Worm (Caenorhabditis elegans) whole organism, L2 larva: ENCODE results near the gene F09F7.5.

Experiments used
- C34F6.9 ChIP-seq: fragments of 150-350 bp; optimal IDR thresholded peaks from 2 replicates; lab custom pipeline; 2014; ENCODE audit warnings: missing biosample characterization, missing genetic modification characterization
- F13H6.1 ChIP-seq: sonication (generic microtip); optimal IDR thresholded peaks from 2 replicates; lab custom pipeline; 2016; ENCODE audit warnings: missing genetic modification characterization, missing compliant biosample characterization
- R02D3.7 ChIP-seq: fragments of 150-350 bp; optimal IDR thresholded peaks from 2 replicates; lab custom pipeline; 2014; ENCODE audit warnings: missing biosample characterization, missing genetic modification characterization
- Y55F3AM.14 ChIP-seq: fragments of 200-800 bp; sonication (Bioruptor generic); optimal IDR thresholded peaks from 2 replicates; lab custom pipeline; 2018; ENCODE audit warnings: mild to moderate bottlenecking, missing genetic modification characterization, missing compliant biosample characterization
- ZK546.5 ChIP-seq: sonication (generic microtip); optimal IDR thresholded peaks from 2 replicates; lab custom pipeline; 2017; ENCODE audit warnings: missing biosample characterization, missing genetic modification characterization
- alr-1 ChIP-seq: fragments of 150-350 bp; optimal IDR thresholded peaks from 2 replicates; lab custom pipeline; 2014; ENCODE audit warnings: missing biosample characterization, missing genetic modification characterization
- ama-1 ChIP-seq: fragments of 150-350 bp; optimal IDR thresholded peaks from 2 replicates; lab custom pipeline; 2018; ENCODE audit warnings: inconsistent platforms
- blmp-1 ChIP-seq: sonication (generic microtip); optimal IDR thresholded peaks from 2 replicates; lab custom pipeline; 2017; ENCODE audit warnings: missing genetic modification characterization, mild to moderate bottlenecking, missing compliant biosample characterization, antibody characterized with exemption, moderate library complexity; ENCODE audit not compliant: insufficient read depth
- ceh-16 ChIP-seq: fragments of 150-350 bp; optimal IDR thresholded peaks from 2 replicates; lab custom pipeline; 2014; ENCODE audit warnings: missing biosample characterization, missing genetic modification characterization
- crh-2 ChIP-seq: sonication (generic microtip); optimal IDR thresholded peaks from 2 replicates; lab custom pipeline; 2017; ENCODE audit warnings: missing biosample characterization, missing genetic modification characterization
- dmd-4 ChIP-seq: sonication (generic microtip); optimal IDR thresholded peaks from 2 replicates; lab custom pipeline; 2017; ENCODE audit warnings: missing biosample characterization, missing genetic modification characterization
- egl-27 ChIP-seq: sonication (generic microtip); optimal IDR thresholded peaks from 3 replicates; lab custom pipeline; 2017; ENCODE audit warnings: missing biosample characterization, missing genetic modification reagents, missing genetic modification characterization
- elt-1 ChIP-seq: fragments of 150-350 bp; optimal IDR thresholded peaks from 2 replicates; lab custom pipeline; 2014; ENCODE audit warnings: missing biosample characterization, missing genetic modification characterization
- elt-3 ChIP-seq: sonication (generic microtip); optimal IDR thresholded peaks from 2 replicates; lab custom pipeline; 2017; ENCODE audit warnings: missing biosample characterization, missing genetic modification characterization
- fos-1 ChIP-seq: fragments of 150-350 bp; optimal IDR thresholded peaks from 2 replicates; lab custom pipeline; 2014; ENCODE audit warnings: missing biosample characterization, missing genetic modification characterization
- gmeb-1 ChIP-seq: fragments of 150-350 bp; optimal IDR thresholded peaks from 2 replicates; lab custom pipeline; 2014; ENCODE audit warnings: missing biosample characterization, missing genetic modification characterization
- lin-11 ChIP-seq: fragments of 150-350 bp; sonication (generic microtip); optimal IDR thresholded peaks from 2 replicates; lab custom pipeline; 2014; ENCODE audit warnings: missing biosample characterization, missing genetic modification characterization, inconsistent platforms, mixed read lengths
- lin-13 ChIP-seq: fragments of 150-350 bp; optimal IDR thresholded peaks from 2 replicates; lab custom pipeline; 2014; ENCODE audit warnings: missing biosample characterization, missing genetic modification reagents, missing genetic modification characterization
- lin-39 ChIP-seq: fragments of 150-350 bp; optimal IDR thresholded peaks from 2 replicates; lab custom pipeline; 2014; ENCODE audit warnings: missing biosample characterization, missing genetic modification reagents, missing genetic modification characterization
- lsy-2 ChIP-seq, 2 experiments: fragments of 150-350 bp in 1 of 2; sonication (generic microtip) in 1 of 2; optimal IDR thresholded peaks; 2 replicates each; lab custom pipeline; 2014 to 2017; ENCODE audit warnings: missing biosample characterization in 2 of 2, missing genetic modification characterization in 2 of 2
- mab-5 ChIP-seq: fragments of 150-350 bp; optimal IDR thresholded peaks from 2 replicates; lab custom pipeline; 2014; ENCODE audit warnings: missing biosample characterization, missing genetic modification characterization
- mbf-1 ChIP-seq: sonication (generic microtip); optimal IDR thresholded peaks from 2 replicates; lab custom pipeline; 2017; ENCODE audit warnings: missing biosample characterization, missing genetic modification characterization
- mdl-1 ChIP-seq, 2 experiments: fragments of 150-350 bp in 1 of 2; sonication (generic microtip) in 1 of 2; optimal IDR thresholded peaks; 2 replicates each; lab custom pipeline; 2017; ENCODE audit warnings: missing biosample characterization in 2 of 2, missing genetic modification characterization in 2 of 2
- nhr-11 ChIP-seq: fragments of 150-350 bp; optimal IDR thresholded peaks from 2 replicates; lab custom pipeline; 2014; ENCODE audit warnings: missing biosample characterization, missing genetic modification characterization
- nhr-129 ChIP-seq: fragments of 150-350 bp; optimal IDR thresholded peaks from 2 replicates; lab custom pipeline; 2014; ENCODE audit warnings: missing biosample characterization, missing genetic modification characterization
- nhr-21 ChIP-seq: fragments of 150-350 bp; optimal IDR thresholded peaks from 2 replicates; lab custom pipeline; 2014; ENCODE audit warnings: missing biosample characterization, missing genetic modification characterization
- nhr-23 ChIP-seq: fragments of 150-350 bp; optimal IDR thresholded peaks from 2 replicates; lab custom pipeline; 2014; ENCODE audit warnings: missing biosample characterization, missing genetic modification reagents, missing genetic modification characterization
- nhr-237 ChIP-seq: fragments of 150-350 bp; optimal IDR thresholded peaks from 2 replicates; lab custom pipeline; 2014; ENCODE audit warnings: missing biosample characterization, missing genetic modification characterization
- nhr-25 ChIP-seq: fragments of 150-350 bp; sonication (generic microtip); optimal IDR thresholded peaks from 3 replicates; lab custom pipeline; 2014; ENCODE audit warnings: missing biosample characterization, missing genetic modification characterization
- nhr-6 ChIP-seq: fragments of 150-350 bp; optimal IDR thresholded peaks from 2 replicates; lab custom pipeline; 2014; ENCODE audit warnings: missing biosample characterization, missing genetic modification characterization
- nhr-77 ChIP-seq: fragments of 150-350 bp; optimal IDR thresholded peaks from 2 replicates; lab custom pipeline; 2014; ENCODE audit warnings: missing biosample characterization, missing genetic modification characterization
- skn-1 ChIP-seq: sonication (generic microtip); optimal IDR thresholded peaks from 2 replicates; lab custom pipeline; 2017; ENCODE audit warnings: missing biosample characterization, missing genetic modification characterization
- sma-3 ChIP-seq: sonication (generic microtip); optimal IDR thresholded peaks from 2 replicates; lab custom pipeline; 2016; ENCODE audit warnings: missing genetic modification reagents, missing genetic modification characterization, missing compliant biosample characterization
- sma-9 ChIP-seq, 2 experiments: fragments of 150-350 bp in 1 of 2; sonication (generic microtip) in 1 of 2; optimal IDR thresholded peaks; 2 replicates each; lab custom pipeline; 2014 to 2016; ENCODE audit warnings: missing genetic modification characterization in 2 of 2, mild to moderate bottlenecking in 1 of 2, missing biosample characterization in 1 of 2, missing compliant biosample characterization in 1 of 2, missing genetic modification reagents in 1 of 2, moderate library complexity in 1 of 2
- snpc-4 ChIP-seq: fragments of 150-350 bp; optimal IDR thresholded peaks from 2 replicates; lab custom pipeline; 2014; ENCODE audit warnings: missing biosample characterization, missing genetic modification characterization
- unc-39 ChIP-seq: fragments of 150-350 bp; optimal IDR thresholded peaks from 2 replicates; lab custom pipeline; 2014; ENCODE audit warnings: missing biosample characterization, missing genetic modification characterization
- unc-55 ChIP-seq: fragments of 150-350 bp; sonication (generic microtip); optimal IDR thresholded peaks from 3 replicates; lab custom pipeline; 2014; ENCODE audit warnings: missing biosample characterization, missing genetic modification reagents, missing genetic modification characterization
- unc-62 ChIP-seq: fragments of 150-350 bp; optimal IDR thresholded peaks from 2 replicates; lab custom pipeline; 2014; ENCODE audit warnings: missing biosample characterization, missing genetic modification reagents, missing genetic modification characterization
- zag-1 ChIP-seq: fragments of 150-350 bp; optimal IDR thresholded peaks from 2 replicates; lab custom pipeline; 2014; ENCODE audit warnings: missing biosample characterization, missing genetic modification characterization
- ztf-11 ChIP-seq: sonication (generic microtip); optimal IDR thresholded peaks from 2 replicates; lab custom pipeline; 2017; ENCODE audit warnings: missing biosample characterization, missing genetic modification characterization
- ztf-4 ChIP-seq: fragments of 150-350 bp; optimal IDR thresholded peaks from 2 replicates; lab custom pipeline; 2014; ENCODE audit warnings: missing biosample characterization, missing genetic modification characterization

Gene F09F7.5

DNA sequence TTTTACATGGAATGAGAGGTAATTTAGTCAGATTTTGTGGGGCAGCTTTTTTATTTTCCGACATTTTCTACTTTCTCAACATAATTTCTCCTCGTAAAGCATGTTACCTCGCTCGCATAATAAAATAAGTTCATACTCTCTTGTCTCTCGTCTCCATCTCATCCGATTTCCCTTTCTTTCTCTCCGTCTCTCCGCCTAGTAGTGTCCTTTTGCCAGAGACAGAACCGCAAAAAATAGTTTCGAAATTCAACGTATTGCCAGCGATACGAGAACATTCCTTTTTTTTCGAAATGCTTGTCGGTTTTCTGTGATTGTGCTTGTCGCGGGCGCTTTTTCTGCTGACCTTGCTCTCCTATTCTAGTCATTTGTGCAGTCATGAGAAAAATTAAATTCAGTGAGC is 42.6 kb upstream of the F09F7.5 start:
- no peak for TF ChIP-seq lin-39 (tag; lab: Kevin White, UChicago)
- TF ChIP-seq nhr-129 (tag; lab: Kevin White, UChicago) = peak; percentile 81
- peak; percentile 50 for TF ChIP-seq fos-1
- peak; percentile 14 for TF ChIP-seq ceh-16
- TF ChIP-seq crh-2 = peak; percentile 79
- no peak for TF ChIP-seq nhr-11 (tag; lab: Kevin White, UChicago)
- peak; percentile 6 for TF ChIP-seq sma-3
- peak; percentile 30 for TF ChIP-seq F13H6.1 (tag; lab: Kevin White, UChicago)
- no peak for TF ChIP-seq ztf-11
- peak; percentile 96 for TF ChIP-seq C34F6.9 (tag; lab: Kevin White, UChicago)
- no peak for TF ChIP-seq mab-5 (tag; lab: Kevin White, UChicago)
- TF ChIP-seq unc-55 (GFP tag; lab: Kevin White, UChicago) = peak; percentile 74
- TF ChIP-seq ZK546.5 = no peak
- peak; percentile 95 for TF ChIP-seq ama-1 (lab: Kevin White, UChicago)
- peak; percentile 18 for TF ChIP-seq nhr-25
- peak; percentile 1 for TF ChIP-seq Y55F3AM.14 (GFP tag; lab: Kevin White, UChicago)
- peak; percentile 2 for TF ChIP-seq nhr-6
- TF ChIP-seq ztf-4 = peak; percentile 87
- TF ChIP-seq nhr-21 (tag; lab: Kevin White, UChicago) = peak; percentile 55
- TF ChIP-seq sma-9 (GFP tag; optimal IDR thresholded peaks at IDR 0.05; lab: Kevin White, UChicago) = peak; percentile 80
- TF ChIP-seq sma-9 (tag; optimal IDR thresholded peaks at IDR 0.05; lab: Kevin White, UChicago) = no peak
- peak; percentile 50 for TF ChIP-seq blmp-1 (tag; lab: Kevin White, UChicago)
- TF ChIP-seq gmeb-1 (tag; lab: Kevin White, UChicago) = peak; percentile 51
- peak; percentile 3 for TF ChIP-seq egl-27 (tag; lab: Kevin White, UChicago)
- peak; percentile 16 for TF ChIP-seq snpc-4 (tag; lab: Kevin White, UChicago)
- TF ChIP-seq lsy-2 (tag; optimal IDR thresholded peaks at IDR 0.05; lab: Kevin White, UChicago) = peak; percentile 19 to 53

DNA sequence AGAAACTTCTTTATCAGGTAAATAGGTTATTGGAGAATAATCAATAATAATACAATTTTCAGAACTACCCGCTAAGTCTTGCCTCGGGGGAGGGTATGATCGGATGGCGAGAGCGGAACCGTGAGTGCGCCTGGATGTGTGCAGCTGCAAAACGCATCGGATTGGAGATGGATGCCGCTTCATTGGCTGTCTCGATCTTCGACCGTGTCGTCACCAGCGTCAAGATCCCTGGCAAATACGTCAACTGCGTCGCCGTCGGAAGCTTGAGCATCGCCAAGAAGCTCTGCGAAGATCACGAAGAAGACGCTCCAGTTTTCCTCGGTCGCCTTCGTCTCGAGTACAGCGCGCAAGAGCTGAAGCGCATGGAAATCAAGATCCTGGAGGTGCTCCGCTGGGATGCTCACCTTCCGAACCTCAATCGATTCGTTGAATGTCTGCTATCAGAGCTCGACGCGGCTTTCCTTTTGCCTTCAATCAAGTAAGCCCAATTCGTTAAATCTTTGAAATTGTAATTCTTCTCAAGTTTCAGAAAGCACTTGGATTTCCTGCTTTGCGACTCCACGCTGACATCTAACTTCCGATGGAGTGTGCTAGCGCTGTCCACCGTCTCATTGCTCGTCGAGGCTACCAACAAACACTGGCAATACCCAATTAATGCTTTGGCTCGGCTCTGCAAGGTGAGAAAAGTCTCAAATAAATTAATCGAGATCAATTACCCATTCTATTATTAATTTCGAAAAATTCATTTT is 41.9 kb upstream of the F09F7.5 start:
- TF ChIP-seq blmp-1 (tag; lab: Kevin White, UChicago) (no peak), lsy-2 (tag; optimal IDR thresholded peaks at IDR 0.05; lab: Kevin White, UChicago) (peak in 1 of 2 experiments; percentile 5), nhr-11 (tag; lab: Kevin White, UChicago) (no peak), R02D3.7 (tag; lab: Kevin White, UChicago) (no peak), nhr-6 (no peak)
- TF ChIP-seq, all 48 proteins: peak for 1

ce11 chrIII:5505474-5506022 is 41.2 kb upstream of the F09F7.5 start:
- no peak for TF ChIP-seq mdl-1 (tag; optimal IDR thresholded peaks at IDR 0.05; lab: Kevin White, UChicago)
- peak; percentile 43 for TF ChIP-seq ama-1 (lab: Kevin White, UChicago)
- TF ChIP-seq, all 48 proteins: peak for 1

- no peak for TF ChIP-seq lin-39 (tag; lab: Kevin White, UChicago)
- no peak for TF ChIP-seq skn-1 (tag; lab: Kevin White, UChicago)
- no peak for TF ChIP-seq unc-62
- TF ChIP-seq F13H6.1 (tag; lab: Kevin White, UChicago) = no peak
- TF ChIP-seq dmd-4 (tag; lab: Kevin White, UChicago) = no peak
- no peak for TF ChIP-seq C34F6.9 (tag; lab: Kevin White, UChicago)
- TF ChIP-seq nhr-77 = no peak
- TF ChIP-seq blmp-1 (tag; lab: Kevin White, UChicago) = no peak
- TF ChIP-seq unc-39 (tag; lab: Kevin White, UChicago) = no peak
- no peak for TF ChIP-seq ama-1 (lab: Kevin White, UChicago)
- TF ChIP-seq gmeb-1 (tag; lab: Kevin White, UChicago) = peak; percentile 41
- TF ChIP-seq zag-1 (tag; lab: Kevin White, UChicago) = no peak
- peak; percentile 5 for TF ChIP-seq fos-1
- no peak for TF ChIP-seq ztf-11
- no peak for TF ChIP-seq snpc-4 (tag; lab: Kevin White, UChicago)
- no peak for TF ChIP-seq nhr-23
- no peak for TF ChIP-seq nhr-237 (tag; lab: Kevin White, UChicago)
- peak; percentile 39 for TF ChIP-seq sma-3
- no peak for TF ChIP-seq ceh-16
- no peak for TF ChIP-seq alr-1
- peak; percentile 62 for TF ChIP-seq nhr-25
- no peak for TF ChIP-seq lin-11 (tag; lab: Kevin White, UChicago)
- TF ChIP-seq R02D3.7 (tag; lab: Kevin White, UChicago) = no peak
- peak; percentile 65 for TF ChIP-seq crh-2
- no peak for TF ChIP-seq Y55F3AM.14 (GFP tag; lab: Kevin White, UChicago)
- peak; percentile 62 for TF ChIP-seq nhr-21 (tag; lab: Kevin White, UChicago)
- no peak for TF ChIP-seq elt-1 (tag; lab: Kevin White, UChicago)
- TF ChIP-seq elt-3 (tag; lab: Kevin White, UChicago) = no peak
- no peak for TF ChIP-seq lin-13 (GFP tag; lab: Kevin White, UChicago)
- no peak for TF ChIP-seq mbf-1 (tag; lab: Kevin White, UChicago)
- no peak for TF ChIP-seq mab-5 (tag; lab: Kevin White, UChicago)
- TF ChIP-seq, all 48 proteins: peak for 6
These were observed 40.7 kb upstream of the F09F7.5 start for ce11 chrIII:5506023-5506597.
